Fruit fly (Drosophila melanogaster) whole organism, embryonic: Measurements from ENCODE around the gene CG31076.

Experiments used
- Antp ChIP-seq: fragments of 200-800 bp; sonication (Bioruptor generic); optimal IDR thresholded peaks from 3 replicates; lab custom pipeline; 2016; ENCODE audit warnings: missing biosample characterization, missing genetic modification characterization
- Blimp-1 ChIP-seq: fragments of 200-800 bp; sonication (Bioruptor generic); optimal IDR thresholded peaks from 3 replicates; lab custom pipeline; 2018; ENCODE audit warnings: missing biosample characterization, missing genetic modification characterization, mild to moderate bottlenecking, moderate library complexity, missing genetic modification reagents
- CG11085 ChIP-seq: fragments of 200-800 bp; sonication (Bioruptor generic); IDR thresholded peaks from 2 replicates; pipeline ENCODE4 v1.3.6; 2022; ENCODE audit warnings: missing biosample characterization, missing genetic modification characterization
- CG12769 ChIP-seq: fragments of 200-800 bp; sonication (Bioruptor generic); optimal IDR thresholded peaks from 2 replicates; lab custom pipeline; 2019; ENCODE audit warnings: missing biosample characterization, mild to moderate bottlenecking, missing genetic modification characterization, moderate library complexity
- CG13287 ChIP-seq: fragments of 200-800 bp; sonication (Bioruptor generic); IDR thresholded peaks from 2 replicates; pipeline ENCODE4 v1.3.6; 2022; ENCODE audit warnings: missing biosample characterization, missing genetic modification characterization; ENCODE audit not compliant: partially characterized antibody
- CG14441 ChIP-seq: fragments of 200-800 bp; sonication (Bioruptor generic); IDR thresholded peaks from 2 replicates; pipeline ENCODE4 v1.3.6; 2022; ENCODE audit warnings: missing biosample characterization, missing genetic modification characterization
- CG14667 ChIP-seq: fragments of 200-800 bp; sonication (Bioruptor generic); IDR thresholded peaks from 2 replicates; pipeline ENCODE4 v1.3.6; 2022; ENCODE audit warnings: missing biosample characterization, missing genetic modification characterization
- CG14965 ChIP-seq: fragments of 200-800 bp; sonication (Bioruptor generic); optimal IDR thresholded peaks from 2 replicates; lab custom pipeline; 2016; ENCODE audit warnings: missing biosample characterization, missing genetic modification characterization, borderline replicate concordance
- CG1529 ChIP-seq: fragments of 200-800 bp; sonication (Bioruptor generic); optimal IDR thresholded peaks from 3 replicates; lab custom pipeline; 2018; ENCODE audit warnings: missing biosample characterization, missing genetic modification characterization
- CG1647 ChIP-seq: fragments of 200-800 bp; sonication (Bioruptor generic); optimal IDR thresholded peaks from 3 replicates; lab custom pipeline; 2016; ENCODE audit warnings: missing biosample characterization, missing genetic modification characterization
- CG16815 ChIP-seq: fragments of 200-800 bp; sonication (Bioruptor generic); optimal IDR thresholded peaks from 3 replicates; lab custom pipeline; 2017; ENCODE audit warnings: missing biosample characterization, mild to moderate bottlenecking, missing genetic modification characterization
- CG17186 ChIP-seq: fragments of 200-800 bp; sonication (Bioruptor generic); optimal IDR thresholded peaks from 3 replicates; lab custom pipeline; 2017; ENCODE audit warnings: missing biosample characterization, missing genetic modification reagents, missing genetic modification characterization
- CG18476 ChIP-seq: fragments of 200-800 bp; sonication (Bioruptor generic); optimal IDR thresholded peaks from 2 replicates; lab custom pipeline; 2016; ENCODE audit warnings: missing biosample characterization, mild to moderate bottlenecking, missing genetic modification characterization
- CG2129 ChIP-seq: fragments of 200-800 bp; sonication (Bioruptor generic); IDR thresholded peaks from 2 replicates; pipeline ENCODE4 v1.3.6; 2022; ENCODE audit warnings: missing biosample characterization, missing genetic modification characterization; ENCODE audit not compliant: partially characterized antibody
- CG2875 ChIP-seq: fragments of 200-800 bp; sonication (Bioruptor generic); optimal IDR thresholded peaks from 2 replicates; lab custom pipeline; 2017; ENCODE audit warnings: missing biosample characterization, mild to moderate bottlenecking, missing genetic modification characterization, missing genetic modification reagents
- CG34422 ChIP-seq: fragments of 200-800 bp; sonication (Bioruptor generic); IDR thresholded peaks from 3 replicates; pipeline ENCODE4 v1.3.6; 2022; ENCODE audit warnings: missing biosample characterization, missing genetic modification characterization
- CG43689 ChIP-seq: fragments of 200-800 bp; sonication (Bioruptor generic); IDR thresholded peaks from 2 replicates; pipeline ENCODE4 v1.3.6; 2022; ENCODE audit warnings: missing biosample characterization, missing genetic modification characterization
- CG4424 ChIP-seq: fragments of 200-800 bp; sonication (Bioruptor generic); optimal IDR thresholded peaks from 3 replicates; lab custom pipeline; 2016; ENCODE audit warnings: missing biosample characterization, missing genetic modification characterization
- CG6272 ChIP-seq: fragments of 200-800 bp; sonication (Bioruptor generic); IDR thresholded peaks from 2 replicates; pipeline ENCODE4 v1.3.6; 2022; ENCODE audit warnings: missing biosample characterization, missing genetic modification characterization
- CG6683 ChIP-seq: fragments of 200-800 bp; sonication (Bioruptor generic); optimal IDR thresholded peaks from 2 replicates; lab custom pipeline; 2017; ENCODE audit warnings: missing biosample characterization, mild to moderate bottlenecking, missing genetic modification characterization, missing genetic modification reagents
- CG7786 ChIP-seq: fragments of 200-800 bp; sonication (Bioruptor generic); optimal IDR thresholded peaks from 2 replicates; lab custom pipeline; 2016; ENCODE audit warnings: missing biosample characterization, missing genetic modification characterization
- CG8478 ChIP-seq: fragments of >200 bp; optimal IDR thresholded peaks from 2 replicates; lab custom pipeline; 2018
- CG9876 ChIP-seq: fragments of 200-800 bp; sonication (Bioruptor generic); optimal IDR thresholded peaks from 2 replicates; lab custom pipeline; 2016; ENCODE audit warnings: missing biosample characterization, missing genetic modification characterization
- CrebB ChIP-seq: fragments of 200-800 bp; sonication (Bioruptor generic); optimal IDR thresholded peaks from 3 replicates; lab custom pipeline; 2018; ENCODE audit warnings: missing biosample characterization, mild to moderate bottlenecking, missing genetic modification characterization
- Dip2 ChIP-seq: fragments of 200-800 bp; sonication (Bioruptor generic); IDR thresholded peaks from 2 replicates; pipeline ENCODE4 v1.3.6; 2022; ENCODE audit warnings: missing biosample characterization, missing genetic modification characterization
- Doc2 ChIP-seq: fragments of 200-800 bp; sonication (Bioruptor generic); IDR thresholded peaks from 2 replicates; pipeline ENCODE4 v1.3.6; 2022; ENCODE audit warnings: missing biosample characterization, missing genetic modification characterization
- E2f2 ChIP-seq: fragments of 200-800 bp; sonication (Bioruptor generic); IDR thresholded peaks from 2 replicates; pipeline ENCODE4 v1.3.6; 2022; ENCODE audit warnings: missing biosample characterization, missing genetic modification characterization
- HmgD ChIP-seq: fragments of 200-800 bp; sonication (Bioruptor generic); optimal IDR thresholded peaks from 3 replicates; lab custom pipeline; 2016; ENCODE audit warnings: missing biosample characterization, missing genetic modification characterization
- Hr39 ChIP-seq: fragments of >200 bp; optimal IDR thresholded peaks from 2 replicates; lab custom pipeline; 2017
- Max ChIP-seq: fragments of 200-800 bp; sonication (Bioruptor generic); optimal IDR thresholded peaks from 2 replicates; lab custom pipeline; 2016; ENCODE audit warnings: missing biosample characterization, mild to moderate bottlenecking, missing genetic modification characterization
- Meics ChIP-seq: fragments of 200-800 bp; sonication (Bioruptor generic); optimal IDR thresholded peaks from 2 replicates; lab custom pipeline; 2017; ENCODE audit warnings: missing biosample characterization, mild to moderate bottlenecking, missing genetic modification characterization
- NC2β ChIP-seq: fragments of 200-800 bp; sonication (Bioruptor generic); optimal IDR thresholded peaks from 2 replicates; lab custom pipeline; 2016; ENCODE audit warnings: missing biosample characterization, missing genetic modification characterization
- Oaz ChIP-seq: fragments of 200-800 bp; sonication (Bioruptor generic); IDR thresholded peaks from 2 replicates; pipeline ENCODE4 v1.3.6; 2022; ENCODE audit warnings: missing biosample characterization, missing genetic modification characterization
- Sin3A ChIP-seq: fragments of >200 bp; optimal IDR thresholded peaks from 2 replicates; lab custom pipeline; 2018
- Vsx1 ChIP-seq: fragments of 200-800 bp; sonication (Bioruptor generic); optimal IDR thresholded peaks from 2 replicates; lab custom pipeline; 2017; ENCODE audit warnings: missing biosample characterization, mild to moderate bottlenecking, missing genetic modification characterization, missing genetic modification reagents
- ato ChIP-seq: fragments of 200-800 bp; sonication (Bioruptor generic); IDR thresholded peaks from 2 replicates; pipeline ENCODE4 v1.3.6; 2022; ENCODE audit warnings: missing biosample characterization, missing genetic modification characterization; ENCODE audit not compliant: partially characterized antibody
- bbx ChIP-seq: fragments of 200-800 bp; sonication (Bioruptor generic); IDR thresholded peaks from 2 replicates; pipeline ENCODE4 v1.3.6; 2022; ENCODE audit warnings: missing biosample characterization, missing genetic modification characterization; ENCODE audit not compliant: partially characterized antibody
- bigmax ChIP-seq: fragments of 200-800 bp; sonication (Bioruptor generic); optimal IDR thresholded peaks from 2 replicates; lab custom pipeline; 2018; ENCODE audit warnings: missing biosample characterization, mild to moderate bottlenecking, missing genetic modification characterization
- bowl ChIP-seq: fragments of 200-800 bp; sonication (Bioruptor generic); IDR thresholded peaks from 2 replicates; pipeline ENCODE4 v1.3.6; 2022; ENCODE audit warnings: missing biosample characterization, missing genetic modification characterization
- bsh ChIP-seq, 2 experiments: fragments of 200-800 bp; sonication (Bioruptor generic); optimal IDR thresholded peaks; 2 replicates each; lab custom pipeline; 2017 to 2018; ENCODE audit warnings: mild to moderate bottlenecking in 2 of 2, missing biosample characterization in 2 of 2, missing genetic modification characterization in 2 of 2, moderate library complexity in 1 of 2
- fd3F ChIP-seq: fragments of 200-800 bp; sonication (Bioruptor generic); optimal IDR thresholded peaks from 2 replicates; lab custom pipeline; 2018; ENCODE audit warnings: missing biosample characterization, mild to moderate bottlenecking, missing genetic modification characterization, moderate library complexity
- grn ChIP-seq: fragments of 200-800 bp; sonication (Bioruptor generic); optimal IDR thresholded peaks from 3 replicates; lab custom pipeline; 2017; ENCODE audit warnings: missing biosample characterization, missing genetic modification characterization
- gsb-n ChIP-seq: fragments of 200-800 bp; sonication (Bioruptor generic); optimal IDR thresholded peaks from 3 replicates; lab custom pipeline; 2018; ENCODE audit warnings: missing biosample characterization, mild to moderate bottlenecking, missing genetic modification characterization
- hb ChIP-seq: fragments of 200-800 bp; sonication (Bioruptor generic); IDR thresholded peaks from 3 replicates; pipeline ENCODE4 v1.3.6; 2022; ENCODE audit warnings: missing biosample characterization, missing genetic modification characterization; ENCODE audit not compliant: partially characterized antibody
- onecut ChIP-seq: fragments of 200-800 bp; sonication (Bioruptor generic); IDR thresholded peaks from 2 replicates; pipeline ENCODE4 v1.3.6; 2022; ENCODE audit warnings: missing biosample characterization, missing genetic modification characterization
- shn ChIP-seq: fragments of 200-800 bp; sonication (Bioruptor generic); optimal IDR thresholded peaks from 3 replicates; lab custom pipeline; 2016; ENCODE audit warnings: missing biosample characterization, missing genetic modification characterization
- sna ChIP-seq: fragments of 200-800 bp; sonication (Bioruptor generic); IDR thresholded peaks from 2 replicates; pipeline ENCODE4 v1.3.6; 2022; ENCODE audit warnings: missing biosample characterization, missing genetic modification characterization; ENCODE audit not compliant: partially characterized antibody
- zen2 ChIP-seq: fragments of 200-800 bp; sonication (Bioruptor generic); IDR thresholded peaks from 3 replicates; pipeline ENCODE4 v1.3.6; 2022; ENCODE audit warnings: missing biosample characterization, missing genetic modification characterization; ENCODE audit not compliant: partially characterized antibody
- zf30C ChIP-seq: fragments of 200-800 bp; sonication (Bioruptor generic); optimal IDR thresholded peaks from 3 replicates; lab custom pipeline; 2018; ENCODE audit warnings: missing biosample characterization, mild to moderate bottlenecking, missing genetic modification characterization
- zfh2 ChIP-seq: fragments of 200-800 bp; sonication (Bioruptor generic); optimal IDR thresholded peaks from 2 replicates; lab custom pipeline; 2016; ENCODE audit warnings: missing biosample characterization, missing genetic modification characterization

The CG31076 gene

dm6 chr3R:26954020-26954672, 35.5 kb downstream of the CG31076 start (continued):
- no peak for TF ChIP-seq Doc2
- TF ChIP-seq CG2875 (GFP tag; lab: Kevin White, UChicago) = peak; percentile 72
- TF ChIP-seq onecut (GFP tag; lab: Robert Waterston, UW) = peak; percentile 58; the same call in 1 of the 2 replicates
- no peak for TF ChIP-seq bbx (GFP tag; lab: Robert Waterston, UW)
- TF ChIP-seq CG34422 (GFP tag; lab: Robert Waterston, UW) = peak; percentile 86
- 0 out of 2 replicates have a peak, but pooled peaks have one; percentile 24 for TF ChIP-seq CG43689 (GFP tag; lab: Robert Waterston, UW)
- no peak for TF ChIP-seq sna
- peak; percentile 54; the same call in 1 of the 2 replicates for TF ChIP-seq Oaz (GFP tag; lab: Robert Waterston, UW)
- TF ChIP-seq CG1647 (GFP tag; lab: Kevin White, UChicago) = peak; percentile 7
- no peak for TF ChIP-seq zf30C (GFP tag; lab: Kevin White, UChicago)
- no peak for TF ChIP-seq zen2 (GFP tag; lab: Robert Waterston, UW)
- TF ChIP-seq CG9876 (GFP tag; lab: Kevin White, UChicago) = no peak
- TF ChIP-seq CG2129 (GFP tag; lab: Robert Waterston, UW) = no peak
- no peak for TF ChIP-seq ato (GFP tag; lab: Robert Waterston, UW)
- no peak for TF ChIP-seq bigmax (GFP tag; lab: Kevin White, UChicago)
- peak; percentile 49 for TF ChIP-seq CG1529 (GFP tag; lab: Kevin White, UChicago)
- no peak for TF ChIP-seq CrebB
- no peak for TF ChIP-seq grn (GFP tag; lab: Kevin White, UChicago)
- peak; percentile 88 to 92 for TF ChIP-seq bsh (GFP tag; optimal IDR thresholded peaks at IDR 0.05; lab: Kevin White, UChicago)
- TF ChIP-seq CG6272 = peak; percentile 68
- TF ChIP-seq CG12769 = no peak
- 0 out of 2 replicates have a peak, but pooled peaks have one; percentile 49 for TF ChIP-seq bowl (GFP tag; lab: Robert Waterston, UW)
- TF ChIP-seq Hr39 = no peak
- peak; percentile 69 for TF ChIP-seq Meics (GFP tag; lab: Kevin White, UChicago)
- no peak for TF ChIP-seq CG14965 (GFP tag; lab: Kevin White, UChicago)
- TF ChIP-seq CG6683 (GFP tag; lab: Kevin White, UChicago) = peak; percentile 44
- TF ChIP-seq fd3F (GFP tag; lab: Kevin White, UChicago) = peak; percentile 61
- peak; percentile 16 for TF ChIP-seq Max
- peak; percentile 61; the same call in 1 of the 2 replicates for TF ChIP-seq CG11085 (GFP tag; lab: Robert Waterston, UW)
- no peak for TF ChIP-seq CG13287
- peak; percentile 69 for TF ChIP-seq CG8478 (lab: Kevin White, UChicago)
- peak; percentile 83 for TF ChIP-seq Blimp-1 (GFP tag; lab: Kevin White, UChicago)
- TF ChIP-seq CG18476 = peak; percentile 32
- peak; percentile 61 for TF ChIP-seq CG4424 (GFP tag; lab: Kevin White, UChicago)
- TF ChIP-seq shn (GFP tag; lab: Kevin White, UChicago) = no peak
- no peak for TF ChIP-seq Dip2
- TF ChIP-seq E2f2 (GFP tag; lab: Robert Waterston, UW) = peak; percentile 62
- TF ChIP-seq CG14667 (GFP tag; lab: Robert Waterston, UW) = peak; percentile 83
- TF ChIP-seq hb (GFP tag; lab: Robert Waterston, UW) = no peak
- no peak for TF ChIP-seq Sin3A (lab: Kevin White, UChicago)
- TF ChIP-seq CG7786 = no peak
- no peak for TF ChIP-seq zfh2 (GFP tag; lab: Kevin White, UChicago)
- no peak for TF ChIP-seq HmgD (GFP tag; lab: Kevin White, UChicago)
- no peak for TF ChIP-seq Antp (GFP tag; lab: Kevin White, UChicago)
- no peak for TF ChIP-seq NC2β (GFP tag; lab: Kevin White, UChicago)
- peak; percentile 67 for TF ChIP-seq Vsx1 (GFP tag; lab: Kevin White, UChicago)
- TF ChIP-seq CG14441 (GFP tag; lab: Robert Waterston, UW) = peak; percentile 84
- peak; percentile 76 for TF ChIP-seq gsb-n (tag; lab: Kevin White, UChicago)
- peak; percentile 20 for TF ChIP-seq CG16815 (GFP tag; lab: Kevin White, UChicago)
- TF ChIP-seq CG17186 (GFP tag; lab: Kevin White, UChicago) = no peak
